Worm (Caenorhabditis elegans) whole organism, dauer: ENCODE data around the gene srx-115.
"Not testable (repeated sequence)": the region's sequence is repeated elsewhere in the genome, so short reads cannot be mapped to it uniquely, and the experiment has no call there.

Source experiments
- unc-62 ChIP-seq: sonication (generic microtip); optimal IDR thresholded peaks from 2 replicates; lab custom pipeline; 2017; ENCODE audit warnings: missing biosample characterization, missing genetic modification reagents, missing genetic modification characterization

The srx-115 gene

ce11 chrV:8771599-8771998 is at the start of gene srx-115:
Gene srx-115, plus strand, starts transcription at chrV:8771899.
- no peak for TF ChIP-seq unc-62 (GFP tag; lab: Kevin White, UChicago)

DNA sequence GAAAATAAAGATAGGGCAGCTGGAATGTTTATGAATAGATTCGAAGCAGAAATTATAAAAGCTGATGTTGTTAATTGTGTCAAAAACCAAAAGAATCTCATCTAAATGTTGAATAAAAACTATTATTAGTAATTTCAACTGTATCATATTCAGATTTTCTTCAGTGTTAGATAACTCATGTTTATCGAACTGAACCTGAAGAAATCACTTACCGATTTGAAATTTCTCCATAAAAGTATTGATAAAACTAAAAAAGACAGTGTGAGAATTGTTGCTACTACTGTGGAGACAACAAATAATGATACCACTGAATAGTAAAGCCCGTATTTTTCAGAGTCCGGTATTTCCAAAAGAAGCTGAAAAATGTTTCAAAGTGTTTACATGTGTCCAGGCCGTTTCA is 49.5 kb upstream of the srx-115 start, which contains the start of gene ZC196.8:
ZC196.8 (minus strand) TSS at position 101 of the 400 bp plus-strand sequence.
- TF ChIP-seq unc-62 (GFP tag; lab: Kevin White, UChicago): not testable (repeated sequence)

ce11 chrV:8726228-8726627 is 45.5 kb upstream of the srx-115 start, which contains the start of gene droe-8:
Gene droe-8, plus strand, starts transcription at chrV:8726528.
- TF ChIP-seq unc-62 (GFP tag; lab: Kevin White, UChicago): not testable (repeated sequence)

ce11 chrV:8727077-8727476 is 44.6 kb upstream of the srx-115 start, which contains the start of gene ZC196.9:
Gene ZC196.9, minus strand, starts transcription at chrV:8727177.
- TF ChIP-seq unc-62 (GFP tag; lab: Kevin White, UChicago): no peak

- no peak for TF ChIP-seq unc-62 (GFP tag; lab: Kevin White, UChicago)
These were observed 42.6 kb upstream of the srx-115 start, which contains the start of gene ZC196.5 for ce11 chrV:8729100-8729499. Gene ZC196.5, plus strand, starts transcription at chrV:8729400.

DNA sequence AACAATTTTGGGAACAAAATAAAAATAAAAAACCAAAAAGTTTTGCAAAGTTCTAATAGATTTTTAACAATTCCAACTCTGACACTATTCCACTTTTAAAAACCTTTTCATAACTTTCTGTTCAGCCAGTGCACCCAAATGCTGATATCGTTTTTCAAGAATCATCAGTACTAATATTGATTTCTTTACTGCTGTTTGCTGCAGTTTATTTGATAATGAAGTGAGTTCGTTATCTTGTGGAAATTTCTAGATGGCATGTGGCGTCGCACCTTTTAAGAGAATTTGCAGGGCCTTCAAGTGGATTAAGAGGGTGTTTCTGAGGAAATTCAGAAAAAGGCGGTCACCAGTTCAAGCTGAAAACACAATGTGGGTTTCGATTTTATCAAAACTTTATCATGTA is 40.7 kb upstream of the srx-115 start:
- no peak for TF ChIP-seq unc-62 (GFP tag; lab: Kevin White, UChicago)

- no peak for TF ChIP-seq unc-62 (GFP tag; lab: Kevin White, UChicago)
These were observed 38.8 kb upstream of the srx-115 start, which contains the start of gene ZC196.4 for ce11 chrV:8732934-8733333. Gene ZC196.4, plus strand, starts transcription at chrV:8733106.

DNA sequence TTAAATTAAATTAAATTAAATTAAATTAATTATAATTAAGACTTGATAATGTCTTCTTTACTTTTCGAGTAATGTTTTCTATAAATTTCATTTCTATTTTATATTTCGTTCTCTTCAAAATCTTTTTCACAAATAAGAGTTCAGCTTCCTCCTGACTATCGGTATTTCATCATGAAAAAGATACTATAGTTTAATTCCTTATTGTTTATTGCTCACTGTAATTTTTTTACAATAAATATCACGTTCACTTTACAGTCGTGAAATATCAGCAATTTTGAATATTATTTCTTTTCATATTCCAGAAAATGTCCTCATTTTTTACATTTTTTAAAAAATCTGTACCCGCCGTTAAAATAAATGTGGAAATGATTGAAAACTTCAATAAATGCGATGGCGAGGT is 35.3 kb upstream of the srx-115 start, which contains the start of gene ZC196.3:
ZC196.3 (plus strand) TSS at position 301 of the 400 bp plus-strand sequence.
- TF ChIP-seq unc-62 (GFP tag; lab: Kevin White, UChicago): no peak

- no peak for TF ChIP-seq unc-62 (GFP tag; lab: Kevin White, UChicago)
These were observed 32.6 kb upstream of the srx-115 start, which contains the start of gene ZC196.2 for ce11 chrV:8739136-8739535. Gene ZC196.2, plus strand, starts transcription at chrV:8739436.

DNA sequence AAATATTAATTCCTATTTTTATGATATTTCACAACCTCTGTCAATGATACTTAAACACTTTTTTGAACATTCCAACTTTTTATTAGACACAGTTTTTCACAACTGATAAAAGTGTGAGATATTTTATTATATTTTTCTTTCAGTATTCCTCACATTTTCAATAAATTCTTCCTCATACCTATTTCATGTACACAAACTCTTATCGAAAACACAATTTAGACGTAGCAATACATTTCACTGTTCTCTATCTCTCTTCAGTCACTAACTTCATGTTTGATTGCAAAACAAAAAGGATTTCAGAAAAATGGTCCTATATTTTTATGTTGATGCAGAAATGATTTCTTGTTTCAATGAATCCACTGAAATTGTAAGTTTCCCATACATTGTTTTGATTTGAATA is 25.8 kb upstream of the srx-115 start, which contains the start of gene B0507.6:
B0507.6 (plus strand) TSS at position 301 of the 400 bp plus-strand sequence.
- no peak for TF ChIP-seq unc-62 (GFP tag; lab: Kevin White, UChicago)

ce11 chrV:8753395-8753794 is 18.3 kb upstream of the srx-115 start, which contains the start of gene B0507.5:
Gene B0507.5, plus strand, starts transcription at chrV:8753695.
- TF ChIP-seq unc-62 (GFP tag; lab: Kevin White, UChicago): no peak

ce11 chrV:8754670-8755069 is 17.0 kb upstream of the srx-115 start, which contains the start of gene B0507.4:
Gene B0507.4, plus strand, starts transcription at chrV:8754970.
- TF ChIP-seq unc-62 (GFP tag; lab: Kevin White, UChicago): no peak

- TF ChIP-seq unc-62 (GFP tag; lab: Kevin White, UChicago): no peak
These were observed 13.1 kb upstream of the srx-115 start, which contains the start of gene B0507.7 for ce11 chrV:8758618-8759017. Gene B0507.7, minus strand, starts transcription at chrV:8758718.

DNA sequence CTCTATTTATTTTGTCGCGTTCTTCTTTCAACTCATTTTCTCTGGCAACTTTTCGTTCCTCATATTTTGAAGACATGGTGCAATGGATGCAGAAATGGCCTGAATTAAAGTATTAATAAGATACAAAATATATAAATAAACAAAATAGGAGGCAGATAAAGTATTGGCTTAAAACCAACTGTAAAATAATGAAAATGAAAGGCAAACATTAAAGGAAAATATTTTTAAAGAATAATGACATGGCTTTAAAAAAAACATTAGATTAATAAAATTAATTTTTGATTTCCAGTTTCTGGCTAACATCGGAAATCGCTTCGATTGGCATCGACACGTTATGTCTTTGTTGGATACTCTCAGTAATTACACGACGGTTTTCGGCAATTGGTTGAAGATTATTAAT is 11.3 kb upstream of the srx-115 start, which contains the start of gene ddn-1:
ddn-1 (minus strand) TSS at position 101 of the 400 bp plus-strand sequence.
- no peak for TF ChIP-seq unc-62 (GFP tag; lab: Kevin White, UChicago)

ce11 chrV:8762861-8763260 is 8.8 kb upstream of the srx-115 start, which contains the start of gene B0507.8:
Gene B0507.8, minus strand, starts transcription at chrV:8762961.
- TF ChIP-seq unc-62 (GFP tag; lab: Kevin White, UChicago): no peak

ce11 chrV:8765938-8766337 is 5.8 kb upstream of the srx-115 start, which contains the start of gene B0507.9:
Gene B0507.9, minus strand, starts transcription at chrV:8766038.
- TF ChIP-seq unc-62 (GFP tag; lab: Kevin White, UChicago): no peak

DNA sequence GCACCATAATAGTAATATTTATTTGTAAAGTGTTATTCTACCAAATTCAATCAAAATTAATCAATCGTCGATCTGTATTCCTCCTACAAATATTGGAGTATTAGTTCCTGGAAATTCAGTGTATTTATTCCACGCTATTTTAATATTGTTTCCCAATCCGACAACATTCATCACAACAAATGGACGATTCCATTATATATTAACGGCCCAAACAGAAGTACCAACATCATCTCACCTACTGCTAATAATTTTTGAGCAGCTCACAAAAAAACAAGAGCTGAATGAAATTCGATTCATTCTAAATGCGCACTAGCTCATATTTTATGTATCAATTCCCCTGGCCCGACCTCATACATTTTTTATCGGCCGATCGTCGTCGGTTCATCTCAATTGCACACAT is 4.7 kb upstream of the srx-115 start:
- TF ChIP-seq unc-62 (GFP tag; lab: Kevin White, UChicago): no peak
